Fruit fly (Drosophila melanogaster): ENCODE data around the gene CG33189.

DNA sequence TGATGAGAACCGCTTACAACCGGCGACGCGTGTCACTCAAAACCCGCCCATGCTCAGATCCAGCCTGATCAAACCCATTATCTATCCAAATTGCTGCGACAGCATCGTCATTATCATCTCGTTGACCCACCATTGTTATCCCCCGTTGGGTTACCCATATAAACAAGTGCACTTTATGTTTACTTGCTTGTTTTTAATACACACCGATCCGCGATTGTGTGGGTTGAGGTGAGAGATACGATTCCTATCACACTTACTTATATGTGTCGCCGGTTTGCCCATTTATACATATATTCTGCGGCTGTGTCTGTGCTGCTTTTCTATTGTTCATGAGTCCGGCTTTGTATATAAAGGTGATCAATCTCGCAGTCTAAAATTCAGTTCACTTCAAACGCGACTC is 41.0 kb upstream of the CG33189 start, which contains the start of gene CG8369:
- TF ChIP-seq CG8478 (optimal IDR thresholded peaks at IDR 0.05), result no peak
- TF ChIP-seq CTCF (optimal IDR thresholded peaks at IDR 0.05), result no peak
